Fruit fly (Drosophila melanogaster): ENCODE data around the gene vn.
A peak's percentile ranks its signal among the peaks of the same experiment; 100 is the strongest.

vn gene

dm6 chr3L:5838295-5838694 is 7.2 kb downstream of the vn start (continued):
- TF ChIP-seq CoRest (tag; optimal IDR thresholded peaks at IDR 0.05) (peak; percentile 10), Elba2 (GFP tag; optimal IDR thresholded peaks at IDR 0.05) (no peak), CG12236 (GFP tag; optimal IDR thresholded peaks at IDR 0.05) (no peak), fd96Cb (tag; optimal IDR thresholded peaks at IDR 0.05) (peak; percentile 15), CG7786 (GFP tag; optimal IDR thresholded peaks at IDR 0.05) (no peak), CG30403 (GFP tag; optimal IDR thresholded peaks at IDR 0.05) (no peak), CG11504 (tag; optimal IDR thresholded peaks at IDR 0.05) (peak; percentile 51), Sry-β (GFP tag; optimal IDR thresholded peaks at IDR 0.05) (no peak), CG7357 (GFP tag; IDR thresholded peaks at IDR 0.05) (0 out of 3 replicates have a peak, but pooled peaks have one; percentile 24), CG4820 (GFP tag; optimal IDR thresholded peaks at IDR 0.05) (no peak), wdn (GFP tag; IDR thresholded peaks at IDR 0.05) (no peak), CG12071 (GFP tag; optimal IDR thresholded peaks at IDR 0.05) (no peak), esg (GFP tag; conservative IDR thresholded peaks at IDR 0.05) (no peak), Oli (tag; optimal IDR thresholded peaks at IDR 0.05) (no peak), CG2120 (GFP tag; optimal IDR thresholded peaks at IDR 0.05) (peak; percentile 14), dati (GFP tag; IDR thresholded peaks at IDR 0.05) (no peak), CG9932 (GFP tag; IDR thresholded peaks at IDR 0.05) (peak; percentile 30; the same call in 1 of the 2 replicates), pho (GFP tag; optimal IDR thresholded peaks at IDR 0.05) (no peak), NfI (GFP tag; optimal IDR thresholded peaks at IDR 0.05) (peak; percentile 22), dysf (GFP tag; IDR thresholded peaks at IDR 0.05) (peak; percentile 29; the same call in 1 of the 3 replicates), tgo (GFP tag; IDR thresholded peaks at IDR 0.05) (0 out of 3 replicates have a peak, but pooled peaks have one; percentile 14), Ets65A (GFP tag) (peak; percentile 28), CG15269 (tag; optimal IDR thresholded peaks at IDR 0.05) (peak; percentile 17), gem (tag; optimal IDR thresholded peaks at IDR 0.05) (peak; percentile 8), dmrt99B (tag; optimal IDR thresholded peaks at IDR 0.05) (peak; percentile 28), CG2678 (tag; optimal IDR thresholded peaks at IDR 0.05) (peak; percentile 30), mirr (GFP tag; optimal IDR thresholded peaks at IDR 0.05) (no peak), Ptx1 (GFP tag; IDR thresholded peaks at IDR 0.05) (0 out of 2 replicates have a peak, but pooled peaks have one; percentile 7), bigmax (GFP tag; optimal IDR thresholded peaks at IDR 0.05) (no peak), Tbp (GFP tag; optimal IDR thresholded peaks at IDR 0.05) (no peak), CG12769 (tag; optimal IDR thresholded peaks at IDR 0.05) (peak; percentile 32)

dm6 chr3L:5835887-5836646 is 9.4 kb downstream of the vn start:
- TF ChIP-seq peb (GFP tag; IDR thresholded peaks at IDR 0.05): no peak
- TF ChIP-seq tll (GFP tag; optimal IDR thresholded peaks at IDR 0.05): peak in 1 of 2 experiments; percentile 92
- TF ChIP-seq Ets97D (GFP tag; optimal IDR thresholded peaks at IDR 0.05): no peak
- TF ChIP-seq usp (GFP tag; optimal IDR thresholded peaks at IDR 0.05): no peak
- no peak for TF ChIP-seq HmgZ (tag; optimal IDR thresholded peaks at IDR 0.05)
- no peak for TF ChIP-seq CG9876 (GFP tag; optimal IDR thresholded peaks at IDR 0.05)
- no peak for TF ChIP-seq CG1832 (GFP tag; optimal IDR thresholded peaks at IDR 0.05)
- peak; percentile 46 for TF ChIP-seq zen (tag; optimal IDR thresholded peaks at IDR 0.05)
- peak; percentile 59 for TF ChIP-seq sens (GFP tag)
- TF ChIP-seq CG6175 (GFP tag; IDR thresholded peaks at IDR 0.05): no peak
- no peak for TF ChIP-seq cato (GFP tag; optimal IDR thresholded peaks at IDR 0.05; ENCODE audit: borderline replicate concordance)
- TF ChIP-seq CG15073 (GFP tag; optimal IDR thresholded peaks at IDR 0.05): no peak
- peak; percentile 32; the same call in 1 of the 2 replicates for TF ChIP-seq Drgx (GFP tag; IDR thresholded peaks at IDR 0.05)
- TF ChIP-seq nerfin-1 (tag; optimal IDR thresholded peaks at IDR 0.05): no peak
- TF ChIP-seq bsh (GFP tag; optimal IDR thresholded peaks at IDR 0.05): peak in 1 of 2 experiments; percentile 19
- no peak for TF ChIP-seq stc (GFP tag; IDR thresholded peaks at IDR 0.05)
- TF ChIP-seq CG17568 (GFP tag; optimal IDR thresholded peaks at IDR 0.05): no peak
- TF ChIP-seq tio (GFP tag; optimal IDR thresholded peaks at IDR 0.05): no peak
- TF ChIP-seq CkIIα-i1 (GFP tag; IDR thresholded peaks at IDR 0.05): no peak
- TF ChIP-seq CG6765 (GFP tag; optimal IDR thresholded peaks at IDR 0.05): no peak

Data from whole organism, embryonic.